Worm (Caenorhabditis elegans): ENCODE results near the gene Y38H6C.21.

Y38H6C.21 gene

ce11 chrV:20545742-20546141 is 9.3 kb downstream of the Y38H6C.21 start:
- TF ChIP-seq skn-1 (tag; optimal IDR thresholded peaks at IDR 0.05): no peak
- TF ChIP-seq fos-1 (tag; optimal IDR thresholded peaks at IDR 0.05): peak; percentile 10
- TF ChIP-seq F13H6.1 (tag; optimal IDR thresholded peaks at IDR 0.05): no peak
- no peak for TF ChIP-seq ztf-1 (GFP tag; conservative IDR thresholded peaks at IDR 0.05)

DNA sequence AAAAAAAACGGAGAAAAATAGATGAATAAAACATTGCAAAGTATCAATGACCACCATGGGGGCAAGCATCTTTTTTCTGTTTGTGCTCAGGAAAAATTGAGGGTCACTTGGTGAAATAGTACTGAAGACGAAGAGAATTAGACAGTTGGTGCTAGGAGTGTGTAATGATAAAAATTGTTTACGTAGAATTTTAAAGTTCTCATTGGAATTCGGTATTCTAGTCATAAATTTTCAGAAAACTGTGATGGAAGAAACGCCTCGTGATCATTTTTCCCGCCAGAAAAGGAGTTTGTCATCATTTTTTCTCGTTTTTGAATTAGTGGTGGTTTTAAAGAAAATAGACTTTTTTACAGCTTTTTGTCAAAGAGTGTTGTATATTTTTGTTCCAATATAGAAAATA is 10.5 kb downstream of the Y38H6C.21 start:
- TF ChIP-seq skn-1 (tag; optimal IDR thresholded peaks at IDR 0.05): peak; percentile 79
- no peak for TF ChIP-seq nhr-10 (tag; optimal IDR thresholded peaks at IDR 0.05)
- TF ChIP-seq gmeb-1 (tag; optimal IDR thresholded peaks at IDR 0.05): peak; percentile 19

- TF ChIP-seq ceh-82 (tag; optimal IDR thresholded peaks at IDR 0.05): no peak
- TF ChIP-seq mbf-1 (tag; optimal IDR thresholded peaks at IDR 0.05): no peak
- TF ChIP-seq lin-11 (tag; optimal IDR thresholded peaks at IDR 0.05): no peak
- TF ChIP-seq ZK546.5 (tag; optimal IDR thresholded peaks at IDR 0.05): no peak
- no peak for TF ChIP-seq nhr-12 (tag; optimal IDR thresholded peaks at IDR 0.05)
- no peak for TF ChIP-seq aly-2 (tag; optimal IDR thresholded peaks at IDR 0.05)
- no peak for TF ChIP-seq egl-27 (tag; optimal IDR thresholded peaks at IDR 0.05)
- no peak for TF ChIP-seq R02D3.7 (tag; optimal IDR thresholded peaks at IDR 0.05)
- no peak for TF ChIP-seq sma-9 (GFP tag; optimal IDR thresholded peaks at IDR 0.05)
- TF ChIP-seq sma-9 (tag; optimal IDR thresholded peaks at IDR 0.05): no peak
- no peak for TF ChIP-seq gmeb-1 (tag; optimal IDR thresholded peaks at IDR 0.05)
- TF ChIP-seq mdl-1 (tag; optimal IDR thresholded peaks at IDR 0.05): no peak
- no peak for TF ChIP-seq ztf-1 (GFP tag; conservative IDR thresholded peaks at IDR 0.05)
- no peak for TF ChIP-seq lin-39 (tag; optimal IDR thresholded peaks at IDR 0.05)
- no peak for TF ChIP-seq nhr-23 (tag; optimal IDR thresholded peaks at IDR 0.05)
Measured at ce11 chrV:20544092-20544491, 11.0 kb downstream of the Y38H6C.21 start, which contains the start of gene slc-36.3. TSS of gene slc-36.3 (minus strand) at chrV:20544192.

ce11 chrV:20539055-20539454 is 16.0 kb downstream of the Y38H6C.21 start, which contains the start of gene Y38H6C.16:
TSS of gene Y38H6C.16 (minus strand) at chrV:20539347.
- TF ChIP-seq mbf-1 (tag; optimal IDR thresholded peaks at IDR 0.05) (no peak), elt-3 (tag; optimal IDR thresholded peaks at IDR 0.05) (no peak), nhr-237 (tag; optimal IDR thresholded peaks at IDR 0.05) (no peak)

DNA sequence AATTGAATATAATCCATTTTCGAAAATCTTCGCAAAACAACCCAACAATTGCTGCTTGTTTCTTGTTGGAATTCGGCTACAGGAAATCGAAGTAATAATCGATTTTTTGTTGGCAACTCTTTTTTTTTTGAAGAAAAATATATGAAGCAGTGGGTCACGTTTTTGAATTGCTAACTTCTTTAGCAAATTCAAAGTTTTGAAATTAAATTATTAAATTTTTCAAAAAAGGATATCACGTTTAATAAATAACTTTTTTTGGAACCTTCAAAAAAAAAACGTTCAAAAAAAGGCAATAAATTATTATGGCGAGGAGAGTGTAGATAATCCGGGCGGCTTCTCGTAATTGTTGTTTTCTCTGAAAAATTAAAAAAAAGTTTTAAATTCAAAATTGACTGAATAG is 18.9 kb downstream of the Y38H6C.21 start, which contains the start of gene Y38H6C.15:
Y38H6C.15 (minus strand) TSS at position 101 of the 400 bp plus-strand sequence.
- TF ChIP-seq unc-55 (GFP tag; optimal IDR thresholded peaks at IDR 0.05) (no peak), nhr-237 (tag; optimal IDR thresholded peaks at IDR 0.05) (no peak)

ce11 chrV:20534072-20534471 is 21.0 kb downstream of the Y38H6C.21 start, which contains the start of gene famh-161:
TSS of gene famh-161 (minus strand) at chrV:20534172.
- no peak for TF ChIP-seq ama-1 (optimal IDR thresholded peaks at IDR 0.05)
- no peak for TF ChIP-seq zag-1 (tag; optimal IDR thresholded peaks at IDR 0.05)
- TF ChIP-seq F13H6.1 (tag; optimal IDR thresholded peaks at IDR 0.05): no peak
- no peak for TF ChIP-seq sma-3 (GFP tag; optimal IDR thresholded peaks at IDR 0.05)
- no peak for TF ChIP-seq ztf-1 (GFP tag; conservative IDR thresholded peaks at IDR 0.05)
- TF ChIP-seq nhr-237 (tag; optimal IDR thresholded peaks at IDR 0.05): no peak
- no peak for TF ChIP-seq sma-9 (GFP tag; optimal IDR thresholded peaks at IDR 0.05)
- TF ChIP-seq sma-9 (tag; optimal IDR thresholded peaks at IDR 0.05): no peak
- no peak for TF ChIP-seq nhr-23 (tag; optimal IDR thresholded peaks at IDR 0.05)
- no peak for TF ChIP-seq lin-13 (GFP tag; optimal IDR thresholded peaks at IDR 0.05)
- no peak for TF ChIP-seq nhr-21 (tag; optimal IDR thresholded peaks at IDR 0.05)
- TF ChIP-seq nhr-10 (tag; optimal IDR thresholded peaks at IDR 0.05): no peak

DNA sequence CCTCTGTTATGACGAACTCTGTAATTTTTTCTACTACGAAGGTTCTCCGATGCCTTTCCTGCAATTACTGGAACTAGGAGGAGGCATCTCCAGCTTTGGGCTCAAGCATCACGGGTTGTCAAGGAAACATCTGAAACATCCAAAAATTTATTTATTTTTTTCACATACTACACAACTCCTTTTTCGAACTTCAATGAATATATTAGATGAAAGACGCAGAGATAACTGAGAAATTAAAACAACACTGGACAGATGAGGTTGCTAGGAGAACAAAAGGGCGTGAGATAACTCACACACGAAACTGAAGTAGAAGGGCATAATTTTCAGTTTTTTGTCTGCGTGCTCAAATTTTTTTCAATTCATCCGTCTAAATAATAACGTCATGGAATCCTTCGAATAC is 27.6 kb downstream of the Y38H6C.21 start, which contains the start of gene Y38H6C.13:
Y38H6C.13 (plus strand) TSS at position 301 of the 400 bp plus-strand sequence.
- TF ChIP-seq ama-1 (optimal IDR thresholded peaks at IDR 0.05) (no peak), C34F6.9 (tag; optimal IDR thresholded peaks at IDR 0.05) (no peak), lsy-2 (tag; optimal IDR thresholded peaks at IDR 0.05) (no peak), lin-13 (GFP tag; optimal IDR thresholded peaks at IDR 0.05) (no peak), ceh-16 (tag; optimal IDR thresholded peaks at IDR 0.05) (no peak), nhr-10 (tag; optimal IDR thresholded peaks at IDR 0.05) (no peak), elt-1 (tag; optimal IDR thresholded peaks at IDR 0.05) (no peak), fos-1 (tag; optimal IDR thresholded peaks at IDR 0.05) (no peak)

All from whole organism, L2 larva.